Fruit fly (Drosophila melanogaster): ENCODE measurements around the gene CG7970.

The CG7970 gene

DNA sequence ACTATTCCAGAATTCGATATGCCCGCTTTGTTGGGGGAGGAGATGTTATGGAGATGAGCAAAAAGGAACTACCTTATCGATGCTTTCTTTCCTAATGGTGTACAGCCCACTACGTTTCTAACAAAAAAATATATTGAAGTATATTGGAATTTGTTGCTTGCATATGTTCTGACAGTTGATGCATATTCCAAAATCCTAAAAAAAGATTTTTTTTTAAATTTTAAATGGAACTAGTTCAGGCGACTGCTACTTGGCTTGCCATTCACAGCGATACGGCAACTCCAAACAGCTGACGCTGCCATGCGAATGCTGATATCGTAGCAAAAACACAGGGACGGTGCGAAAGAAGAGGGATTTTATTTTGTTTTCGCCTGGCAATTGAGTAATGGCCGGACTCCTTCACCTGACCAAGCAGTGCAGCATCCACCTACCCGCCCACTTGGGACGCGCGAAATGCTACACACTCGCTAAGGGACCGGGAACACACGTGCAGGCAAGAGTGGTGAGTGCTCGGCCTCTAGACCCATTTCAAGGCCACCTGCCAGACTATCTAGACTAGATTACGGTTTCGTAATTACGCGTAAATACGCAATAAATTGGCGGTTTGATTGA lies 34.3 kb upstream of the CG7970 start, which contains the start of the genes CG13926, ABCB7 and CG33230:
Gene CG13926, minus strand, starts transcription at position 43 of the 612 bp plus-strand sequence.
Gene ABCB7, plus strand, starts transcription at position 299 of the 612 bp plus-strand sequence.
Gene CG33230, plus strand, starts transcription at position 299 of the 612 bp plus-strand sequence.
- peak; percentile 24 for TF ChIP-seq toe (GFP tag; optimal IDR thresholded peaks at IDR 0.05)
- peak; percentile 63 for TF ChIP-seq Hr96 (GFP tag; optimal IDR thresholded peaks at IDR 0.05)
- peak; percentile 27 for TF ChIP-seq CG1620 (GFP tag; optimal IDR thresholded peaks at IDR 0.05)
- TF ChIP-seq pad (GFP tag; optimal IDR thresholded peaks at IDR 0.05): peak; percentile 10
- peak; percentile 25 for TF ChIP-seq CG7101 (tag; optimal IDR thresholded peaks at IDR 0.05)
- TF ChIP-seq CG12768 (GFP tag; optimal IDR thresholded peaks at IDR 0.05): peak; percentile 48
- no peak for TF ChIP-seq cnc (optimal IDR thresholded peaks at IDR 0.05)
- TF ChIP-seq cic (GFP tag; optimal IDR thresholded peaks at IDR 0.05): no peak
- peak; percentile 23 for TF ChIP-seq ovo (GFP tag; optimal IDR thresholded peaks at IDR 0.05)
- TF ChIP-seq Clk (GFP tag; optimal IDR thresholded peaks at IDR 0.05): no peak
- peak; percentile 70 for TF ChIP-seq Mnt (GFP tag; optimal IDR thresholded peaks at IDR 0.05)
- peak; percentile 60 for TF ChIP-seq tj (GFP tag; optimal IDR thresholded peaks at IDR 0.05)
- TF ChIP-seq Crg-1 (GFP tag; optimal IDR thresholded peaks at IDR 0.05): peak; percentile 18
- peak; percentile 67 for TF ChIP-seq bab1 (GFP tag; optimal IDR thresholded peaks at IDR 0.05)
- TF ChIP-seq CG5204 (GFP tag; optimal IDR thresholded peaks at IDR 0.05): peak; percentile 45
- TF ChIP-seq CG7045 (GFP tag; optimal IDR thresholded peaks at IDR 0.05): peak; percentile 15
- no peak for TF ChIP-seq CG33017 (tag; optimal IDR thresholded peaks at IDR 0.05)
- TF ChIP-seq CG11617 (GFP tag; optimal IDR thresholded peaks at IDR 0.05): peak; percentile 66
- TF ChIP-seq CG14711 (tag; optimal IDR thresholded peaks at IDR 0.05): peak; percentile 55
- no peak for TF ChIP-seq kay (GFP tag; ENCODE audit: borderline replicate concordance)

DNA sequence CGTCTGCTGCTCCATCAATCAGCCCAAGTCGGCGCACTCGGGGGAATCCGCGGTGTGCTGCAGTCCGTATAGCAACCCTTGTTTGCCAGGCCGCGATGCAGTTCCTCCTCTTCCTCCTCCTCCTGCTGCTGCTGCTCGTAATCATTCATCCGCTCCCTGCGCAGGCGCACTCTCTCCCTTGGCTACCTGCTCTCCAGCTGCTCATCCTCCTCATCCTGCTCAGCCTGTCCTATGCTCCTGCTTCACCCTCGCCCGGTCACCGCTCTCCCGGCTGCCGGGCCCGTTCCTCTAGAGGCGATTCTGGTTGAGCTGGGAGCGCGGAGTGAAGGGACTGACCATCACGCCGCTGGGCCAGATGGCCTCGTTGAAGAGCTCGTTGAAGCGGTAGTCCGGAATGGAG lies 25.6 kb upstream of the CG7970 start:
- TF ChIP-seq cic (GFP tag; optimal IDR thresholded peaks at IDR 0.05) (no peak), tj (GFP tag; optimal IDR thresholded peaks at IDR 0.05) (no peak), Clk (GFP tag; optimal IDR thresholded peaks at IDR 0.05) (no peak), CG5204 (GFP tag; optimal IDR thresholded peaks at IDR 0.05) (no peak), CG7101 (tag; optimal IDR thresholded peaks at IDR 0.05) (no peak), pad (GFP tag; optimal IDR thresholded peaks at IDR 0.05) (no peak), CG33017 (tag; optimal IDR thresholded peaks at IDR 0.05) (no peak), CG7045 (GFP tag; optimal IDR thresholded peaks at IDR 0.05) (no peak), Mnt (GFP tag; optimal IDR thresholded peaks at IDR 0.05) (no peak), Hr96 (GFP tag; optimal IDR thresholded peaks at IDR 0.05) (no peak), ovo (GFP tag; optimal IDR thresholded peaks at IDR 0.05) (no peak), cnc (optimal IDR thresholded peaks at IDR 0.05) (no peak), Crg-1 (GFP tag; optimal IDR thresholded peaks at IDR 0.05) (no peak), toe (GFP tag; optimal IDR thresholded peaks at IDR 0.05) (no peak), CG1620 (GFP tag; optimal IDR thresholded peaks at IDR 0.05) (no peak), kay (GFP tag; ENCODE audit: borderline replicate concordance) (no peak), bab1 (GFP tag; optimal IDR thresholded peaks at IDR 0.05) (no peak), CG12768 (GFP tag; optimal IDR thresholded peaks at IDR 0.05) (no peak), CG11617 (GFP tag; optimal IDR thresholded peaks at IDR 0.05) (no peak)

DNA sequence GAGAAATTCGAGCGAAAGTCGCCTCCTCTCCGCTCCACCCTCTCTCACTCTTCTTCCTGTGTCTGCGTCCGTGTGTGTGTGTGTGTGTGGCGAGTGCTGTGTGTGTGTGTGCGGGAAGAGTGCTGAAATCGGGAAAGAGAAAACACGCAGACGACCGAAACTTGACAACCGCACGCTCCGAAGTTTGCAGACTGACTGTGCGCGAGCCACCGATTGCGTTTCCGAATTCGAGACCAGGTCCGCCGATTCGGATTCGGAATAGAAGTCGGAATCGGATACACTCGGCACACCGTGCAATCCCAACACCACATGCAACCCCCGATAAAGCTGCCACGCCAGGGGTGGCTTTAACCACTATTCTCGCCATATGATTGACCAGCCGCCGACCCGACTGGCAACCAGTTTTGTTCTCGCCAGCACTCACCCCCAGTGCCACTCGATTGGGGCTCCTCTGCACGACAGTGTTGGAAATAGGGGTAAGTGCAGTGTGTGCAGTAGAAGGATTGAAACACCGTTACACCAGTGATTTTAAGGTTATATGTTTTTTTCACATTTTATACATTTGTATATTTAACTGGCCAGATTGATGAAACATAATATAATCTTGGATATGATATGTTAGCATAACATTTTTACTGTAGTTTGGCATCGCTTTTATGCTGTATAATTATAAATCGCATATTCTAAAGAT lies 24.2 kb upstream of the CG7970 start, which contains the start of gene CG13928:
Gene CG13928, minus strand, starts transcription at position 202 of the 691 bp plus-strand sequence.
- no peak for TF ChIP-seq Hr96 (GFP tag; optimal IDR thresholded peaks at IDR 0.05)
- TF ChIP-seq CG14711 (tag; optimal IDR thresholded peaks at IDR 0.05): no peak
- no peak for TF ChIP-seq ovo (GFP tag; optimal IDR thresholded peaks at IDR 0.05)
- no peak for TF ChIP-seq bab1 (GFP tag; optimal IDR thresholded peaks at IDR 0.05)
- TF ChIP-seq CG7101 (tag; optimal IDR thresholded peaks at IDR 0.05): no peak
- TF ChIP-seq cnc (optimal IDR thresholded peaks at IDR 0.05): no peak
- no peak for TF ChIP-seq CG33017 (tag; optimal IDR thresholded peaks at IDR 0.05)
- TF ChIP-seq Crg-1 (GFP tag; optimal IDR thresholded peaks at IDR 0.05): no peak
- peak; percentile 50 for TF ChIP-seq Clk (GFP tag; optimal IDR thresholded peaks at IDR 0.05)
- TF ChIP-seq toe (GFP tag; optimal IDR thresholded peaks at IDR 0.05): peak; percentile 44
- TF ChIP-seq cic (GFP tag; optimal IDR thresholded peaks at IDR 0.05): peak; percentile 35
- TF ChIP-seq CG1620 (GFP tag; optimal IDR thresholded peaks at IDR 0.05): no peak
- TF ChIP-seq CG12768 (GFP tag; optimal IDR thresholded peaks at IDR 0.05): no peak
- no peak for TF ChIP-seq tj (GFP tag; optimal IDR thresholded peaks at IDR 0.05)
- no peak for TF ChIP-seq Mnt (GFP tag; optimal IDR thresholded peaks at IDR 0.05)
- TF ChIP-seq CG7045 (GFP tag; optimal IDR thresholded peaks at IDR 0.05): peak; percentile 13
- no peak for TF ChIP-seq pad (GFP tag; optimal IDR thresholded peaks at IDR 0.05)
- no peak for TF ChIP-seq CG11617 (GFP tag; optimal IDR thresholded peaks at IDR 0.05)
- peak; percentile 35 for TF ChIP-seq CG5204 (GFP tag; optimal IDR thresholded peaks at IDR 0.05)
- no peak for TF ChIP-seq kay (GFP tag; ENCODE audit: borderline replicate concordance)

DNA sequence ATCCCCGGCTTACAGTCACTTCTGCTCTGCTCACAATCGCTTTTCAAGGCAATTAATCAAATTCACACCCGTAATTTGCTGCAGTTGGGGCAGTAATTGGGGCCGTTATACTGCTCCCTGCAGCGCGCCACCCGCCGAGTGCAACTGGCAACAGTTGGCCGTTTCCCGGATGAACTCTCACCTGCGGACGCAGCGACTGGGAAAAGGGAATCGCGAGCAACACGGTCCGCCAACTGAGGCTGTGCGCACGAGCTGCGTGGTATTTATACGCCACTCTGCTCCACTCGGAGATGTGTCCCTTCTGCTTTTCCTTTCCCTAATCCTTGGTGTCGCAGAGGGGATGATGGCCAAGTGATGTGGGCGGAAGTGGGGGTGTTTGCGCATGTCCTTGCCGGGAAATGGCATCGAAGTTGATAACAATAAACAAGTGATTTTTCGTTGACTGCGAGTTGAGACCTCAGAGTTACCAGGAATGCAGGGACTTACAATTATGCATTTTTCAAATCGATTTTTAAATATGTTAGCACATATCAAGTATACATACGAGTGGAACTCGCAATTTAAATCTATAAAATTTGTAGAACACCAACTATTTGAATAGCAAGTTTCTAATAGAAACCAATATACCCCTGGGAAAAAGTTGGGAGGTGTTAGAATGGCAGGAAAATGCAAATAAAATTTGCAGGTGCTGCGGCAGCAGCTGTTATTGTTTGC lies 23.3 kb upstream of the CG7970 start, which contains the start of gene GC:
Gene GC, minus strand, starts transcription at position 238 of the 714 bp plus-strand sequence.
- TF ChIP-seq pad (GFP tag; optimal IDR thresholded peaks at IDR 0.05) (no peak), CG14711 (tag; optimal IDR thresholded peaks at IDR 0.05) (no peak), CG7045 (GFP tag; optimal IDR thresholded peaks at IDR 0.05) (no peak), Crg-1 (GFP tag; optimal IDR thresholded peaks at IDR 0.05) (no peak), tj (GFP tag; optimal IDR thresholded peaks at IDR 0.05) (no peak), ovo (GFP tag; optimal IDR thresholded peaks at IDR 0.05) (no peak), CG5204 (GFP tag; optimal IDR thresholded peaks at IDR 0.05) (no peak), CG1620 (GFP tag; optimal IDR thresholded peaks at IDR 0.05) (no peak), CG7101 (tag; optimal IDR thresholded peaks at IDR 0.05) (no peak), toe (GFP tag; optimal IDR thresholded peaks at IDR 0.05) (no peak), CG11617 (GFP tag; optimal IDR thresholded peaks at IDR 0.05) (no peak), kay (GFP tag; ENCODE audit: borderline replicate concordance) (no peak), bab1 (GFP tag; optimal IDR thresholded peaks at IDR 0.05) (no peak), cic (GFP tag; optimal IDR thresholded peaks at IDR 0.05) (no peak), CG12768 (GFP tag; optimal IDR thresholded peaks at IDR 0.05) (no peak), Clk (GFP tag; optimal IDR thresholded peaks at IDR 0.05) (no peak), Hr96 (GFP tag; optimal IDR thresholded peaks at IDR 0.05) (no peak)
